Fruit fly (Drosophila melanogaster) whole organism, embryonic: ENCODE data around the gene TotB.

Experiments
- CG1024 ChIP-seq: fragments of 200-800 bp; sonication (Bioruptor generic); IDR thresholded peaks from 2 replicates; pipeline ENCODE4 v1.3.6; 2022; ENCODE audit warnings: missing biosample characterization, missing genetic modification characterization
- CG11085 ChIP-seq: fragments of 200-800 bp; sonication (Bioruptor generic); IDR thresholded peaks from 2 replicates; pipeline ENCODE4 v1.3.6; 2022; ENCODE audit warnings: missing biosample characterization, missing genetic modification characterization
- CG11247 ChIP-seq: fragments of 200-800 bp; sonication (Bioruptor generic); IDR thresholded peaks from 2 replicates; pipeline ENCODE4 v1.3.6; 2022; ENCODE audit warnings: missing biosample characterization, missing genetic modification characterization
- CG11560 ChIP-seq: fragments of 200-800 bp; sonication (Bioruptor generic); IDR thresholded peaks from 3 replicates; pipeline ENCODE4 v1.3.6; 2022; ENCODE audit warnings: missing biosample characterization, missing genetic modification characterization
- CG12104 ChIP-seq: fragments of 200-800 bp; sonication (Bioruptor generic); optimal IDR thresholded peaks from 3 replicates; lab custom pipeline; 2016; ENCODE audit warnings: missing biosample characterization, missing genetic modification characterization
- CG12769 ChIP-seq: fragments of 200-800 bp; sonication (Bioruptor generic); optimal IDR thresholded peaks from 2 replicates; lab custom pipeline; 2019; ENCODE audit warnings: missing biosample characterization, mild to moderate bottlenecking, missing genetic modification characterization, moderate library complexity
- CG12942 ChIP-seq: fragments of 200-800 bp; sonication (Bioruptor generic); optimal IDR thresholded peaks from 3 replicates; lab custom pipeline; 2016; ENCODE audit warnings: missing biosample characterization, missing genetic modification characterization
- CG16813 ChIP-seq: fragments of 200-800 bp; sonication (Bioruptor generic); IDR thresholded peaks from 3 replicates; pipeline ENCODE4 v1.3.6; 2022; ENCODE audit warnings: missing biosample characterization, missing genetic modification characterization; ENCODE audit not compliant: partially characterized antibody
- CG1792 ChIP-seq: fragments of 200-800 bp; sonication (Bioruptor generic); optimal IDR thresholded peaks from 2 replicates; lab custom pipeline; 2016; ENCODE audit warnings: missing biosample characterization, missing genetic modification characterization
- CG2116 ChIP-seq: fragments of 200-800 bp; sonication (Bioruptor generic); optimal IDR thresholded peaks from 3 replicates; lab custom pipeline; 2018; ENCODE audit warnings: missing biosample characterization, mild to moderate bottlenecking, missing genetic modification characterization
- CG30020 ChIP-seq: fragments of 200-800 bp; optimal IDR thresholded peaks from 2 replicates; lab custom pipeline; 2019; ENCODE audit warnings: missing biosample characterization, mild to moderate bottlenecking, missing genetic modification characterization, moderate library complexity
- CG3407 ChIP-seq: fragments of 200-800 bp; sonication (Bioruptor generic); optimal IDR thresholded peaks from 2 replicates; lab custom pipeline; 2018; ENCODE audit warnings: missing biosample characterization, mild to moderate bottlenecking, missing genetic modification characterization
- CG34224 ChIP-seq: fragments of 200-800 bp; sonication (Bioruptor generic); IDR thresholded peaks from 3 replicates; pipeline ENCODE4 v1.3.6; 2022; ENCODE audit warnings: missing biosample characterization, missing genetic modification characterization; ENCODE audit not compliant: partially characterized antibody
- CG6254 ChIP-seq: fragments of 200-800 bp; sonication (Bioruptor generic); optimal IDR thresholded peaks from 3 replicates; lab custom pipeline; 2017; ENCODE audit warnings: mild to moderate bottlenecking, missing biosample characterization, missing genetic modification reagents, missing genetic modification characterization
- CG6689 ChIP-seq: fragments of 200-800 bp; sonication (Bioruptor generic); IDR thresholded peaks from 2 replicates; pipeline ENCODE4 v1.3.6; 2022; ENCODE audit warnings: missing biosample characterization, missing genetic modification characterization
- CG7963 ChIP-seq: fragments of 200-800 bp; sonication (Bioruptor generic); IDR thresholded peaks from 3 replicates; pipeline ENCODE4 v1.3.6; 2022; ENCODE audit warnings: missing biosample characterization, missing genetic modification characterization; ENCODE audit not compliant: partially characterized antibody
- CG7987 ChIP-seq: fragments of 200-800 bp; sonication (Bioruptor generic); optimal IDR thresholded peaks from 2 replicates; lab custom pipeline; 2018; ENCODE audit warnings: missing biosample characterization, mild to moderate bottlenecking, missing genetic modification characterization, moderate library complexity
- CG8290 ChIP-seq, 3 experiments: fragments of 200-800 bp; sonication (Bioruptor generic); optimal IDR thresholded peaks; 2 replicates each; lab custom pipeline; 2016 to 2019; ENCODE audit warnings: missing biosample characterization in 3 of 3, missing genetic modification characterization in 3 of 3, mild to moderate bottlenecking in 2 of 3, moderate library complexity in 1 of 3
- CG9797 ChIP-seq: fragments of 200-800 bp; sonication (Bioruptor generic); optimal IDR thresholded peaks from 3 replicates; lab custom pipeline; 2018; ENCODE audit warnings: missing biosample characterization, mild to moderate bottlenecking, missing genetic modification characterization
- CG9817 ChIP-seq: fragments of 200-800 bp; sonication (Bioruptor generic); optimal IDR thresholded peaks from 2 replicates; lab custom pipeline; 2018; ENCODE audit warnings: missing biosample characterization, mild to moderate bottlenecking, missing genetic modification characterization, moderate library complexity
- CkIIα-i1 ChIP-seq: fragments of 200-800 bp; sonication (Bioruptor generic); IDR thresholded peaks from 2 replicates; pipeline ENCODE4 v1.3.6; 2022; ENCODE audit warnings: missing biosample characterization, missing genetic modification characterization
- D19A ChIP-seq: fragments of 200-800 bp; optimal IDR thresholded peaks from 3 replicates; lab custom pipeline; 2019; ENCODE audit warnings: missing biosample characterization, mild to moderate bottlenecking, missing genetic modification characterization, moderate library complexity
- E2f1 ChIP-seq: fragments of 200-800 bp; sonication (Bioruptor generic); IDR thresholded peaks from 2 replicates; pipeline ENCODE4 v1.3.6; 2022; ENCODE audit warnings: missing biosample characterization, missing genetic modification characterization
- Gug ChIP-seq: fragments of 200-800 bp; sonication (Bioruptor generic); IDR thresholded peaks from 4 replicates; pipeline ENCODE4 v1.3.6; 2022; ENCODE audit warnings: missing biosample characterization, missing genetic modification characterization
- Neu2 ChIP-seq: fragments of 200-800 bp; sonication (Bioruptor generic); optimal IDR thresholded peaks from 3 replicates; lab custom pipeline; 2016; ENCODE audit warnings: missing biosample characterization, missing genetic modification characterization, borderline replicate concordance
- Oli ChIP-seq: fragments of 200-800 bp; sonication (Bioruptor generic); optimal IDR thresholded peaks from 2 replicates; lab custom pipeline; 2018; ENCODE audit warnings: missing biosample characterization, mild to moderate bottlenecking, missing genetic modification characterization, moderate library complexity
- Sry-β ChIP-seq: fragments of 200-800 bp; sonication (Bioruptor generic); optimal IDR thresholded peaks from 2 replicates; lab custom pipeline; 2018; ENCODE audit warnings: missing biosample characterization, mild to moderate bottlenecking, missing genetic modification characterization, moderate library complexity
- Trl ChIP-seq, 3 experiments: fragments of >200 bp in 2 of 3; fragments of 200-800 bp in 1 of 3; sonication (Bioruptor generic) in 1 of 3; optimal IDR thresholded peaks; 2 replicates in 1 of 3; 3 replicates in 2 of 3; lab custom pipeline; 2016 to 2017; ENCODE audit warnings: missing biosample characterization in 1 of 3, missing genetic modification characterization in 1 of 3
- bbx ChIP-seq: fragments of 200-800 bp; sonication (Bioruptor generic); IDR thresholded peaks from 2 replicates; pipeline ENCODE4 v1.3.6; 2022; ENCODE audit warnings: missing biosample characterization, missing genetic modification characterization; ENCODE audit not compliant: partially characterized antibody
- cato ChIP-seq: fragments of 200-800 bp; sonication (Bioruptor generic); optimal IDR thresholded peaks from 2 replicates; lab custom pipeline; 2016; ENCODE audit warnings: missing biosample characterization, missing genetic modification characterization, borderline replicate concordance
- crp ChIP-seq, 2 experiments: fragments of 200-800 bp; sonication (Bioruptor generic); optimal IDR thresholded peaks; 2 replicates in 1 of 2; 3 replicates in 1 of 2; lab custom pipeline; 2017; ENCODE audit warnings: missing biosample characterization in 2 of 2, missing genetic modification characterization in 2 of 2, mild to moderate bottlenecking in 1 of 2, moderate library complexity in 1 of 2
- ems ChIP-seq: fragments of 200-800 bp; sonication (Bioruptor generic); optimal IDR thresholded peaks from 3 replicates; lab custom pipeline; 2016; ENCODE audit warnings: missing biosample characterization, missing genetic modification characterization
- en ChIP-seq: fragments of 200-800 bp; sonication (Bioruptor generic); optimal IDR thresholded peaks from 2 replicates; lab custom pipeline; 2016; ENCODE audit warnings: missing biosample characterization, missing genetic modification characterization
- esg ChIP-seq: fragments of 200-800 bp; sonication (Bioruptor generic); conservative IDR thresholded peaks from 2 replicates; pipeline ENCODE4 v1.3.6; 2022; ENCODE audit warnings: missing biosample characterization, missing genetic modification characterization
- fd3F ChIP-seq: fragments of 200-800 bp; sonication (Bioruptor generic); optimal IDR thresholded peaks from 2 replicates; lab custom pipeline; 2018; ENCODE audit warnings: missing biosample characterization, mild to moderate bottlenecking, missing genetic modification characterization, moderate library complexity
- jing ChIP-seq: fragments of 200-800 bp; sonication (Bioruptor generic); optimal IDR thresholded peaks from 2 replicates; lab custom pipeline; 2018; ENCODE audit warnings: missing biosample characterization, mild to moderate bottlenecking, missing genetic modification characterization
- klu ChIP-seq: fragments of 200-800 bp; sonication (Bioruptor generic); IDR thresholded peaks from 2 replicates; pipeline ENCODE4 v1.3.6; 2022; ENCODE audit warnings: missing biosample characterization, missing genetic modification characterization
- lov ChIP-seq, 2 experiments: fragments of 200-800 bp in 1 of 2; fragments of >200 bp in 1 of 2; sonication (Bioruptor generic) in 1 of 2; IDR thresholded peaks in 1 of 2; optimal IDR thresholded peaks in 1 of 2; 2 replicates in 1 of 2; 3 replicates in 1 of 2; pipeline versions ENCODE4 v1.3.6 to Lab custom; 2017 to 2022; ENCODE audit warnings: missing biosample characterization in 1 of 2, missing genetic modification characterization in 1 of 2
- pan ChIP-seq, 4 experiments: fragments of >200 bp in 3 of 4; fragments of 200-800 bp in 1 of 4; sonication (Bioruptor generic) in 1 of 4; optimal IDR thresholded peaks in 3 of 4; IDR thresholded peaks in 1 of 4; 2 replicates each; pipeline versions ENCODE4 v1.3.6 to Lab custom; 2017 to 2022; ENCODE audit warnings: missing biosample characterization in 2 of 4, missing genetic modification characterization in 2 of 4, mixed read lengths in 1 of 4
- pb ChIP-seq: fragments of 200-800 bp; sonication (Bioruptor generic); optimal IDR thresholded peaks from 3 replicates; lab custom pipeline; 2016; ENCODE audit warnings: missing biosample characterization, missing genetic modification characterization
- peb ChIP-seq: fragments of 200-800 bp; sonication (Bioruptor generic); IDR thresholded peaks from 2 replicates; pipeline ENCODE4 v1.3.6; 2022; ENCODE audit warnings: missing biosample characterization, missing genetic modification characterization
- pita ChIP-seq: fragments of 200-800 bp; sonication (Bioruptor generic); optimal IDR thresholded peaks from 2 replicates; lab custom pipeline; 2017; ENCODE audit warnings: missing biosample characterization, mild to moderate bottlenecking, missing genetic modification characterization
- repo ChIP-seq: fragments of 200-800 bp; sonication (Bioruptor generic); optimal IDR thresholded peaks from 2 replicates; lab custom pipeline; 2016; ENCODE audit warnings: missing biosample characterization, missing genetic modification characterization
- schlank ChIP-seq: fragments of 200-800 bp; sonication (Bioruptor generic); optimal IDR thresholded peaks from 2 replicates; lab custom pipeline; 2018; ENCODE audit warnings: missing biosample characterization, mild to moderate bottlenecking, missing genetic modification characterization
- sens-2 ChIP-seq: fragments of 200-800 bp; sonication (Bioruptor generic); IDR thresholded peaks from 2 replicates; pipeline ENCODE4 v1.3.6; 2022; ENCODE audit warnings: missing biosample characterization, missing genetic modification characterization
- wek ChIP-seq: fragments of 200-800 bp; sonication (Bioruptor generic); optimal IDR thresholded peaks from 3 replicates; lab custom pipeline; 2018; ENCODE audit warnings: missing biosample characterization, mild to moderate bottlenecking, missing genetic modification characterization, moderate library complexity
- wor ChIP-seq: fragments of 200-800 bp; sonication (Bioruptor generic); IDR thresholded peaks from 2 replicates; pipeline ENCODE4 v1.3.6; 2022; ENCODE audit warnings: missing biosample characterization, missing genetic modification characterization

Gene TotB

dm6 chr3R:20850395-20851039, 23.2 kb upstream of the TotB start, which contains the start of gene RpS30 (continued):
- TF ChIP-seq CG8290 (GFP tag; optimal IDR thresholded peaks at IDR 0.05; lab: Kevin White, UChicago): peak; percentile 47
- peak in 1 of 2 experiments; percentile 87 for TF ChIP-seq CG8290 (tag; optimal IDR thresholded peaks at IDR 0.05; lab: Kevin White, UChicago)
- TF ChIP-seq CG12104: peak; percentile 15
- no peak for TF ChIP-seq fd3F (GFP tag; lab: Kevin White, UChicago)
- no peak; the same call in 3 of the 4 replicates for TF ChIP-seq Gug (GFP tag; lab: Robert Waterston, UW)
- peak; percentile 98 for TF ChIP-seq bbx (GFP tag; lab: Robert Waterston, UW)
- TF ChIP-seq cato (GFP tag; lab: Kevin White, UChicago): no peak
- no peak for TF ChIP-seq CG3407 (GFP tag; lab: Kevin White, UChicago)
- TF ChIP-seq CG30020 (tag; lab: Kevin White, UChicago): peak; percentile 55
- TF ChIP-seq peb (GFP tag; lab: Robert Waterston, UW): no peak
- TF ChIP-seq Neu2 (GFP tag; lab: Kevin White, UChicago): no peak
- TF ChIP-seq CG9797 (GFP tag; lab: Kevin White, UChicago): peak; percentile 94
- TF ChIP-seq en (GFP tag; lab: Kevin White, UChicago): no peak
- TF ChIP-seq crp (GFP tag; optimal IDR thresholded peaks at IDR 0.05; lab: Kevin White, UChicago): peak in 1 of 2 experiments; percentile 16
- TF ChIP-seq ems (GFP tag; lab: Kevin White, UChicago): peak; percentile 25
- no peak for TF ChIP-seq lov (optimal IDR thresholded peaks at IDR 0.05; lab: Kevin White, UChicago)
- TF ChIP-seq lov (GFP tag; IDR thresholded peaks at IDR 0.05; lab: Robert Waterston, UW): no peak
- no peak for TF ChIP-seq CG11085 (GFP tag; lab: Robert Waterston, UW)
- peak; percentile 25; the same call in 1 of the 2 replicates for TF ChIP-seq E2f1
- no peak for TF ChIP-seq pita (GFP tag; lab: Kevin White, UChicago)
- no peak for TF ChIP-seq klu
- peak; percentile 80; the same call in 2 of the 3 replicates for TF ChIP-seq CG11560
- TF ChIP-seq Trl (optimal IDR thresholded peaks at IDR 0.05; lab: Kevin White, UChicago): no peak
- peak; percentile 48 for TF ChIP-seq Trl (GFP tag; optimal IDR thresholded peaks at IDR 0.05; lab: Kevin White, UChicago)
- no peak for TF ChIP-seq CG12942
- no peak for TF ChIP-seq jing
- peak; percentile 69 for TF ChIP-seq CG12769 (tag; lab: Kevin White, UChicago)
- TF ChIP-seq repo (GFP tag; lab: Kevin White, UChicago): peak; percentile 4
- peak; percentile 64 for TF ChIP-seq CG7987 (GFP tag; lab: Kevin White, UChicago)
- peak; percentile 98 for TF ChIP-seq CG16813 (GFP tag; lab: Robert Waterston, UW)
- peak; percentile 94 for TF ChIP-seq CG34224 (GFP tag; lab: Robert Waterston, UW)
- no peak for TF ChIP-seq esg
- TF ChIP-seq CG1792 (GFP tag; lab: Kevin White, UChicago): peak; percentile 41
- peak; percentile 16 for TF ChIP-seq pb
- no peak for TF ChIP-seq schlank (tag; lab: Kevin White, UChicago)
- no peak for TF ChIP-seq wor (GFP tag; lab: Robert Waterston, UW)
- TF ChIP-seq sens-2 (GFP tag; lab: Robert Waterston, UW): no peak
- no peak for TF ChIP-seq CG11247 (GFP tag; lab: Robert Waterston, UW)
- no peak for TF ChIP-seq wek (GFP tag; lab: Kevin White, UChicago)
- TF ChIP-seq CG6254 (GFP tag; lab: Kevin White, UChicago): no peak
- no peak for TF ChIP-seq Sry-β
- TF ChIP-seq CG7963 (GFP tag; lab: Robert Waterston, UW): peak; percentile 97
- no peak for TF ChIP-seq CG1024
- TF ChIP-seq CkIIα-i1 (GFP tag; lab: Robert Waterston, UW): no peak
- peak; percentile 7 for TF ChIP-seq D19A (tag; lab: Kevin White, UChicago)
- TF ChIP-seq pan (optimal IDR thresholded peaks at IDR 0.05; lab: Kevin White, UChicago): no peak
- no peak for TF ChIP-seq pan (GFP tag; optimal IDR thresholded peaks at IDR 0.05 in 1 of 2, IDR thresholded peaks at IDR 0.05 in 1 of 2)
- peak; percentile 42 for TF ChIP-seq CG9817 (tag; lab: Kevin White, UChicago)
- peak; percentile 95 for TF ChIP-seq CG2116 (GFP tag; lab: Kevin White, UChicago)
- TF ChIP-seq CG6689: no peak
- TF ChIP-seq Oli (tag; lab: Kevin White, UChicago): no peak
